Worm (Caenorhabditis elegans): Measurements from ENCODE around the gene Y59E9AL.4.
"Not testable (repeated sequence)": the region's sequence is repeated elsewhere in the genome, so short reads cannot be mapped to it uniquely, and the experiment has no call there.

DNA sequence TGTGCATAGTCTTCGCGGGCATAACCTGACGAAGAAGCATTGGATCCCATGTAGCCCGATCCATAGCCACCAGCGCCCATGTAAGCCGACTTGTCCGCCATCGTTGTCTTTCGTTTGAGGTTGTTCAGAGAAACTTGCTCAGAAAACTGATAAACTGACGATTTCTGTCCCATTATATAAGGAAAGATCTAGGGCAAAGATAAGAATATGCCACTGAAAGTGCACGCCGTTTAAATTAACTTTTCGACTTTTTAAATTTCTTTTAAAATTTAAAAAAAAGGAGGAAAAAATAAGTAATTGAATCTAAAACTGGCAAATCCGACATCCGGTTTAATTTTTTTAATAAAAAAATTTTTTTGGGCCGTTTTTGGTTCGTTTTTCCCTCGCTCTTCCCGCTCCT, 49.4 kb downstream of the Y59E9AL.4 start, which contains the start of gene nspd-6:
- not testable (repeated sequence) for TF ChIP-seq C06A6.2 (GFP tag; conservative IDR thresholded peaks at IDR 0.05); nfyb-1 (GFP tag; IDR thresholded peaks at IDR 0.05); lin-40 (tag; optimal IDR thresholded peaks at IDR 0.05); madf-3 (GFP tag; IDR thresholded peaks at IDR 0.05); lin-35 (GFP tag; optimal IDR thresholded peaks at IDR 0.05); ama-1 (optimal IDR thresholded peaks at IDR 0.05); ama-1 (GFP tag; optimal IDR thresholded peaks at IDR 0.05); Y67H2A.10 (GFP tag; conservative IDR thresholded peaks at IDR 0.05)
